Worm (Caenorhabditis elegans): ENCODE results near the gene ist-1.

The ist-1 gene

DNA sequence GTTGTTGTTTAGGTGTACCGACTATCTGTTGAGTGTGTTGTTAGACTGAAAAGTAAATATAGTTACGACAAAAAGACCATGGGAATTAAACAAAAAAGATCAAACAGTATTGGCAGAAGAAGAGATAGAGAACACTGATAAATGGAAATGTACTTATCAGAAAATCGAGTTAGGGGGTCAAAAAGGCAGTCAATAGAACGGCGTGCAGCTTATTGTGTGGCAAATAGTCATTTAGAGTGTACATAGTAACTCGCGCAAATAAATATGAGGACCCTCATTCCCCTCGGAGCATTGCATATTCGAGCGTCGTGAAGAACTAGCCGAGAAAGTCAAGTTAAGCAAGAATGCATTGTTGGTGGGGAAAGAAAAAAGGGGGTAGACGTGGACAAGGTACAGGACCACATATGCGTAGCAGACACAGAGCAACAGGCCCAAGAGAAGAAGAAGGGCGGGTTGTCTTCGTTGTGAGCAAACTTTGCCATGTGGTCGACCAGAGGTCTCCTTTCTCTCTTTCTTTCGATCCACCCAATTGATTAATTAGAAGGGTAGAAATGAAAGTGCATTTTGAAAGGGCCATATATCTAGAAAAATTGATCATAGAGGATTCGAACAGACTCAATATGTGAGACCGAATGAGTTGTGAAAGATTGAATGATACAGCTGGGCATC, 24.9 kb downstream of the ist-1 start, which contains the start of gene lam-2:
Gene lam-2, minus strand, starts transcription at position 51 of the 669 bp plus-strand sequence.
- TF ChIP-seq ceh-27 (GFP tag; optimal IDR thresholded peaks at IDR 0.05), result no peak

DNA sequence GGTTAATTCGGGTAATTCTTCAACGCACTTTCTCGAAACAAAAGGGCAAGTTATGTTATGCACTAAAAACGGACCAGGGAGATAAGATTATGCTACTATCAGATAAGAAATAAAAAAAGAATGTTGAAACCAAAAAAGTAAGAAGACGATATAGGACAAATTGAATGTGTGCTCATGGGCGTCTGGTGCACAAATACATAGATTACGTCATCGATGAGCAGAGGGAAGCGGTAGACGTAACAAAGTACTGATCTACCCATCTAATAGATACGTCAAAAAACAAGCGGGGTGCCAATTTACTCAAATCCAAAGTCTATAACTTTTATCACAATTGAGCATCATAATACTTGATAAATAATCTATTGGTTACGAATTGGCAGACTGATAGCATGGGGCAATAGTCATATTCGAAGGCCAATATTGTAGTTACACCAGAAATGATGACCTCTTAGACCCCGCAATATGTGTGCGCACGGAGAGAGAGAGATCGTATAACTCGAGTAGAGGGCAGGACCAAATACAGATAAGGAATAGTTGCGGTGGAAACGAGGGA, 25.6 kb downstream of the ist-1 start:
- TF ChIP-seq ceh-27 (GFP tag; optimal IDR thresholded peaks at IDR 0.05) (no peak), aptf-3 (GFP tag; IDR thresholded peaks at IDR 0.05) (no peak), gei-17 (GFP tag; optimal IDR thresholded peaks at IDR 0.05) (no peak), F49E8.2 (tag; optimal IDR thresholded peaks at IDR 0.05; ENCODE audit: insufficient read depth) (no peak), dpl-1 (GFP tag; optimal IDR thresholded peaks at IDR 0.05) (no peak), madf-10 (tag; optimal IDR thresholded peaks at IDR 0.05) (no peak), cebp-1 (GFP tag; IDR thresholded peaks at IDR 0.05) (no peak), cebp-1 (tag; optimal IDR thresholded peaks at IDR 0.05) (no peak), B0336.3 (GFP tag; IDR thresholded peaks at IDR 0.05) (no peak), somi-1 (GFP tag; optimal IDR thresholded peaks at IDR 0.05) (no peak), nfya-2 (GFP tag; IDR thresholded peaks at IDR 0.05) (no peak), lir-1 (GFP tag; conservative IDR thresholded peaks at IDR 0.05) (no peak), nfyb-1 (GFP tag; IDR thresholded peaks at IDR 0.05) (no peak), ccch-3 (GFP tag; optimal IDR thresholded peaks at IDR 0.05) (no peak), hlh-26 (GFP tag; conservative IDR thresholded peaks at IDR 0.05) (no peak), T07F8.4 (tag; optimal IDR thresholded peaks at IDR 0.05) (no peak)

DNA sequence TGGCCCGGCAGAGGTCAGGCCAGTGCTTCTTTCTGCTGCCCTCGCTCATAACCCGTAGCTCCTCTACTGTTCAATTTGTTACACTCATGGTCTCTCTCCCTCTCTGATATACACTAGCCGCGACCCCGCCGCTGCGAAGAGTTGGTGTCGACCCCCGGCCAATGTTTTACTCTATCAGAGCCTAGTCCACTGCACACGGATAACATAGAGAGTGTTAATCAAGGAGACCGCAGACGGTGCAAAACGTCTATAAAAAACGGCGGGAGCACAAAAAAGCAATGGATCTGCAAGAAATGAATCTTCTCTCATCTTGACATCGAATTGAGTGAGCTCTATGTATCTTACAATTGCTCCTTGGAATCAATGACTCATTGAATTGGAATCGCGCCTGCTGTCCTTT, 27.0 kb downstream of the ist-1 start:
- TF ChIP-seq lag-1 (GFP tag; IDR thresholded peaks at IDR 0.05), result no peak

DNA sequence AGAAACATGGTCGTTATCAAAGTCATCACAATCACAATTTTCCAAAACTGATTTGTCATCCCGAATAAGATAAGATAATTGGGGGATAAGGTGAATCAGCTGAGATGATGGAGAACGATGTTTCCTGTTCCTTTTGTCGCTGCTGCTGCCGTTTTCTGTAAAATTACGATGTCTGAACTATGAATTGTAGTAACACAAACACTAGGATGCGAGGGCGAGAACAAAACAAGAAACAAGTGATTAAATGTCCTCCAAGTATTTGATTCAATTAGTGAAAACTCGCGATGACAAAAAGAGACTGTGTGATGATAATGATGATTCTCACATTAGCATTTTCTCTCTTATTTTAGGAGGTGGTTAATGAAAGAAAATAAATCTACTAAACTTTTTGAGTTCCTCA, 29.4 kb downstream of the ist-1 start, which contains the start of gene C54D1.7:
Gene C54D1.7, minus strand, starts transcription at position 157 of the 400 bp plus-strand sequence.
- no peak for TF ChIP-seq lin-26 (GFP tag; IDR thresholded peaks at IDR 0.05)

- TF ChIP-seq F10E7.11 (tag; optimal IDR thresholded peaks at IDR 0.05) (no peak), B0336.3 (GFP tag; IDR thresholded peaks at IDR 0.05) (no peak), nhr-80 (tag; optimal IDR thresholded peaks at IDR 0.05) (no peak), hmg-20 (GFP tag; IDR thresholded peaks at IDR 0.05) (no peak)
Observed at ce11 chrX:7157483-7157882, 31.0 kb downstream of the ist-1 start.

- no peak for TF ChIP-seq mes-4 (tag; optimal IDR thresholded peaks at IDR 0.05)
- no peak for TF ChIP-seq unc-130 (GFP tag; optimal IDR thresholded peaks at IDR 0.05)
- no peak for TF ChIP-seq hmg-1.2 (GFP tag; IDR thresholded peaks at IDR 0.05)
- no peak for TF ChIP-seq ama-1 (optimal IDR thresholded peaks at IDR 0.05)
- no peak for TF ChIP-seq ama-1 (GFP tag; optimal IDR thresholded peaks at IDR 0.05)
- no peak for TF ChIP-seq mcd-1 (GFP tag; IDR thresholded peaks at IDR 0.05)
- no peak for TF ChIP-seq lsl-1 (GFP tag; optimal IDR thresholded peaks at IDR 0.05)
- no peak for TF ChIP-seq ets-4 (GFP tag; optimal IDR thresholded peaks at IDR 0.05)
- TF ChIP-seq ztf-3 (GFP tag; optimal IDR thresholded peaks at IDR 0.05), result no peak
- no peak for TF ChIP-seq somi-1 (GFP tag; optimal IDR thresholded peaks at IDR 0.05)
- TF ChIP-seq repo-1 (tag; optimal IDR thresholded peaks at IDR 0.05), result no peak
- no peak for TF ChIP-seq ztf-18 (tag; optimal IDR thresholded peaks at IDR 0.05)
- TF ChIP-seq madf-8 (GFP tag; conservative IDR thresholded peaks at IDR 0.05), result no peak
- TF ChIP-seq egl-44 (GFP tag; IDR thresholded peaks at IDR 0.05), result no peak
- TF ChIP-seq D2030.7 (GFP tag; IDR thresholded peaks at IDR 0.05), result no peak
- no peak for TF ChIP-seq zfh-2 (GFP tag; conservative IDR thresholded peaks at IDR 0.05)
- no peak for TF ChIP-seq ztf-22 (GFP tag; optimal IDR thresholded peaks at IDR 0.05)
- TF ChIP-seq dox-1 (GFP tag; IDR thresholded peaks at IDR 0.05), result no peak
- TF ChIP-seq chd-7 (tag; optimal IDR thresholded peaks at IDR 0.05), result no peak
- no peak for TF ChIP-seq egrh-3 (GFP tag; IDR thresholded peaks at IDR 0.05)
Observed at ce11 chrX:7158736-7159135, 32.3 kb downstream of the ist-1 start, which contains the start of gene pgp-10. Gene pgp-10 (plus strand): TSS chrX:7159036.

All from whole organism, young adult.